Fruit fly (Drosophila melanogaster) whole organism, wandering third instar larva: ENCODE measurements around the gene CG1638.

Experiments used
- Abd-B ChIP-seq: fragments of >200 bp; optimal IDR thresholded peaks from 2 replicates; lab custom pipeline; 2017; ENCODE audit warnings: missing biosample characterization, missing genetic modification characterization
- Dfd ChIP-seq: fragments of >200 bp; optimal IDR thresholded peaks from 2 replicates; lab custom pipeline; 2017; ENCODE audit warnings: missing biosample characterization, missing genetic modification characterization
- Hr78 ChIP-seq: fragments of >200 bp; optimal IDR thresholded peaks from 2 replicates; lab custom pipeline; 2017; ENCODE audit warnings: missing biosample characterization, missing genetic modification characterization
- N ChIP-seq: fragments of >200 bp; optimal IDR thresholded peaks from 2 replicates; lab custom pipeline; 2018; ENCODE audit warnings: missing biosample characterization, missing external identifiers, missing genetic modification characterization
- Vsx2 ChIP-seq: fragments of 200-300, 225-300 bp; sonication (Bioruptor generic); optimal IDR thresholded peaks from 2 replicates; lab custom pipeline; 2018; ENCODE audit warnings: missing biosample characterization, missing genetic modification characterization; ENCODE audit not compliant: partially characterized antibody
- br ChIP-seq: fragments of 200-800 bp; sonication (Bioruptor generic); optimal IDR thresholded peaks from 2 replicates; lab custom pipeline; 2016; ENCODE audit warnings: missing biosample characterization, missing genetic modification characterization
- fru ChIP-seq: fragments of 200-800 bp; sonication (Bioruptor generic); optimal IDR thresholded peaks from 3 replicates; lab custom pipeline; 2016; ENCODE audit warnings: missing biosample characterization, mild to moderate bottlenecking, missing genetic modification characterization
- h ChIP-seq: fragments of 200-800 bp; sonication (Bioruptor generic); optimal IDR thresholded peaks from 3 replicates; lab custom pipeline; 2016; ENCODE audit warnings: missing biosample characterization, mild to moderate bottlenecking, missing genetic modification characterization
- jim ChIP-seq: fragments of 175-275, 200-325 bp; sonication (Bioruptor generic); optimal IDR thresholded peaks from 2 replicates; lab custom pipeline; 2016; ENCODE audit warnings: missing biosample characterization, mild to moderate bottlenecking, missing genetic modification characterization
- lola ChIP-seq: fragments of >200 bp; optimal IDR thresholded peaks from 2 replicates; lab custom pipeline; 2017; ENCODE audit warnings: missing biosample characterization, missing genetic modification characterization
- pan ChIP-seq: fragments of >200 bp; optimal IDR thresholded peaks from 2 replicates; lab custom pipeline; 2017
- psq ChIP-seq: fragments of 200-800 bp; sonication (Bioruptor generic); optimal IDR thresholded peaks from 3 replicates; lab custom pipeline; 2017; ENCODE audit warnings: missing biosample characterization, mild to moderate bottlenecking, missing genetic modification characterization, moderate library complexity
- rgr ChIP-seq: fragments of 200-800 bp; sonication (Bioruptor generic); optimal IDR thresholded peaks from 3 replicates; lab custom pipeline; 2016; ENCODE audit warnings: missing biosample characterization, mild to moderate bottlenecking, missing genetic modification characterization
- sage ChIP-seq: fragments of 200-800 bp; sonication (Bioruptor generic); optimal IDR thresholded peaks from 2 replicates; lab custom pipeline; 2016; ENCODE audit warnings: missing biosample characterization, mild to moderate bottlenecking, missing genetic modification characterization

dm6 chr3R:31548766-31549510, 41.4 kb upstream of the CG1638 start:
- no peak for TF ChIP-seq br (GFP tag; lab: Kevin White, UChicago)
- no peak for TF ChIP-seq psq (GFP tag; lab: Kevin White, UChicago)
- no peak for TF ChIP-seq Dfd (GFP tag; lab: Kevin White, UChicago)
- no peak for TF ChIP-seq sage (GFP tag; lab: Kevin White, UChicago)
- no peak for TF ChIP-seq pan (lab: Kevin White, UChicago)
- no peak for TF ChIP-seq Vsx2 (GFP tag; lab: Kevin White, UChicago)
- no peak for TF ChIP-seq Abd-B (GFP tag; lab: Kevin White, UChicago)
- TF ChIP-seq fru (GFP tag; lab: Kevin White, UChicago), result no peak
- TF ChIP-seq lola (GFP tag; lab: Kevin White, UChicago), result no peak
- no peak for TF ChIP-seq Hr78 (GFP tag; lab: Kevin White, UChicago)
- TF ChIP-seq jim (GFP tag; lab: Kevin White, UChicago), result no peak
- no peak for TF ChIP-seq N
- no peak for TF ChIP-seq rgr
- no peak for TF ChIP-seq h (GFP tag; lab: Kevin White, UChicago)
